Fruit fly (Drosophila melanogaster): ENCODE results near the gene Gr10a.
A peak's percentile ranks its signal among the peaks of the same experiment; 100 is the strongest.

The Gr10a gene

DNA sequence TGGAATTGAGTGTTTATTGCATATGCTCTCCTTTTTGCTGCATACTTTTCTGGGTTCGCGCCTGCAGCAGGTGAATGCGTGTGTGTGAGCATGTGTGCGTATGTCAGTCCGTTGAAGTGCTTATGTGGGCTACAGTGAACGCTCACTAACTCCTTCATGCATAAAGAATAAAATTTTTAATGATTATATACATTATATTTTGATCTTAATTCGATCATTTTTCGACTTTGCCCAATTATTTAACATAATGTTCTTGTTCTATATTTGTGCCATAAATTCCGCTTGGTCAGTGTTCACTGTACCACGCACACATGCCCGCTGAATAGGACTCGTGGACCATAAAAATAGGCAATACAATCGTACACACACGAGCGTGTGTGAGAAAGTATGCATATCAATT is 46.4 kb downstream of the Gr10a start (continued):
- TF ChIP-seq Mes4 (GFP tag; optimal IDR thresholded peaks at IDR 0.05) (no peak), kay (GFP tag; optimal IDR thresholded peaks at IDR 0.05) (no peak), jigr1 (GFP tag; IDR thresholded peaks at IDR 0.05) (0 out of 3 replicates have a peak, but pooled peaks have one; percentile 15), bcd (GFP tag; optimal IDR thresholded peaks at IDR 0.05) (peak; percentile 15), bowl (GFP tag; IDR thresholded peaks at IDR 0.05) (no peak), pita (GFP tag; optimal IDR thresholded peaks at IDR 0.05) (no peak), C15 (GFP tag; IDR thresholded peaks at IDR 0.05) (0 out of 3 replicates have a peak, but pooled peaks have one; percentile 37), CG30431 (GFP tag; optimal IDR thresholded peaks at IDR 0.05) (no peak), CG11723 (GFP tag; optimal IDR thresholded peaks at IDR 0.05) (no peak), gcm2 (GFP tag; optimal IDR thresholded peaks at IDR 0.05) (no peak), rib (GFP tag; IDR thresholded peaks at IDR 0.05) (0 out of 2 replicates have a peak, but pooled peaks have one; percentile 35), danr (GFP tag; IDR thresholded peaks at IDR 0.05) (no peak), Meics (GFP tag; optimal IDR thresholded peaks at IDR 0.05) (peak; percentile 3), unc-4 (GFP tag; IDR thresholded peaks at IDR 0.05; ENCODE audit: partially characterized antibody) (no peak), hth (optimal IDR thresholded peaks at IDR 0.05) (no peak), ttk (GFP tag; IDR thresholded peaks at IDR 0.05) (peak; percentile 42; the same call in 1 of the 2 replicates), MTF-1 (GFP tag; optimal IDR thresholded peaks at IDR 0.05; ENCODE audit: borderline replicate concordance) (no peak), tgo (GFP tag; IDR thresholded peaks at IDR 0.05) (peak; percentile 43), Nf-YA (GFP tag; IDR thresholded peaks at IDR 0.05) (no peak), CG8290 (GFP tag; optimal IDR thresholded peaks at IDR 0.05) (no peak), CG8290 (tag; optimal IDR thresholded peaks at IDR 0.05) (no peak), D (optimal IDR thresholded peaks at IDR 0.05) (no peak), D (GFP tag; optimal IDR thresholded peaks at IDR 0.05) (no peak), lab (GFP tag; optimal IDR thresholded peaks at IDR 0.05) (peak; percentile 16), E2f1 (GFP tag; IDR thresholded peaks at IDR 0.05) (no peak), fd3F (GFP tag; optimal IDR thresholded peaks at IDR 0.05) (no peak), Rfx (GFP tag; IDR thresholded peaks at IDR 0.05) (peak; percentile 56), CG9932 (GFP tag; IDR thresholded peaks at IDR 0.05) (peak; percentile 64), CG6854 (GFP tag; optimal IDR thresholded peaks at IDR 0.05) (no peak), Atf-2 (GFP tag; optimal IDR thresholded peaks at IDR 0.05) (no peak)

- peak; percentile 56 for TF ChIP-seq Dref (GFP tag; IDR thresholded peaks at IDR 0.05)
- peak; percentile 4 for TF ChIP-seq CG17186 (GFP tag; optimal IDR thresholded peaks at IDR 0.05)
- peak; percentile 31 for TF ChIP-seq CG2116 (GFP tag; optimal IDR thresholded peaks at IDR 0.05)
- peak; percentile 37 for TF ChIP-seq trem (tag; optimal IDR thresholded peaks at IDR 0.05)
- TF ChIP-seq Ets97D (GFP tag; optimal IDR thresholded peaks at IDR 0.05) = peak; percentile 11
- TF ChIP-seq CG14710 (tag; optimal IDR thresholded peaks at IDR 0.05) = peak; percentile 43
- no peak for TF ChIP-seq cas (GFP tag; IDR thresholded peaks at IDR 0.05)
- peak; percentile 63 for TF ChIP-seq Elba2 (GFP tag; optimal IDR thresholded peaks at IDR 0.05)
- TF ChIP-seq CG12391 (tag; optimal IDR thresholded peaks at IDR 0.05) = no peak
- peak; percentile 94 to 99 for TF ChIP-seq insv (GFP tag; optimal IDR thresholded peaks at IDR 0.05)
- TF ChIP-seq C15 (GFP tag; IDR thresholded peaks at IDR 0.05) = no peak
- peak; percentile 8 for TF ChIP-seq Sin3A (optimal IDR thresholded peaks at IDR 0.05)
- 0 out of 4 replicates have a peak, but pooled peaks have one; percentile 49 for TF ChIP-seq chinmo (GFP tag; IDR thresholded peaks at IDR 0.05; ENCODE audit: partially characterized antibody)
- peak; percentile 25 for TF ChIP-seq CG12659 (GFP tag; optimal IDR thresholded peaks at IDR 0.05)
- peak; percentile 82 for TF ChIP-seq Dll (GFP tag; IDR thresholded peaks at IDR 0.05; ENCODE audit: partially characterized antibody)
- TF ChIP-seq en (GFP tag; optimal IDR thresholded peaks at IDR 0.05) = no peak
- TF ChIP-seq mld (GFP tag; IDR thresholded peaks at IDR 0.05; ENCODE audit: partially characterized antibody) = peak; percentile 50; the same call in 1 of the 3 replicates
- TF ChIP-seq CG2129 (GFP tag; IDR thresholded peaks at IDR 0.05; ENCODE audit: partially characterized antibody) = peak; percentile 31; the same call in 1 of the 2 replicates
- TF ChIP-seq bbx (GFP tag; IDR thresholded peaks at IDR 0.05; ENCODE audit: partially characterized antibody) = peak; percentile 55
- peak; percentile 58 for TF ChIP-seq inv (GFP tag; IDR thresholded peaks at IDR 0.05; ENCODE audit: partially characterized antibody)
- TF ChIP-seq amos (GFP tag; IDR thresholded peaks at IDR 0.05; ENCODE audit: partially characterized antibody) = peak; percentile 50; the same call in 1 of the 2 replicates
- TF ChIP-seq zen (tag; optimal IDR thresholded peaks at IDR 0.05) = peak; percentile 11
- TF ChIP-seq Opbp (GFP tag; IDR thresholded peaks at IDR 0.05; ENCODE audit: partially characterized antibody) = peak; percentile 54; the same call in 1 of the 3 replicates
These were observed 47.8 kb downstream of the Gr10a start, which contains the start of gene dlg1 for dm6 chrX:11369374-11369773. dlg1 (plus strand) TSS chrX:11369665.
